Fruit fly (Drosophila melanogaster): ENCODE results near the gene goe.
A peak's percentile ranks its signal among the peaks of the same experiment; 100 is the strongest.

The goe gene

dm6 chrX:16724544-16724943 lies 27.2 kb downstream of the goe start:
- TF ChIP-seq fru (GFP tag; optimal IDR thresholded peaks at IDR 0.05) (peak; percentile 5), GATAd (GFP tag; optimal IDR thresholded peaks at IDR 0.05) (no peak)

DNA sequence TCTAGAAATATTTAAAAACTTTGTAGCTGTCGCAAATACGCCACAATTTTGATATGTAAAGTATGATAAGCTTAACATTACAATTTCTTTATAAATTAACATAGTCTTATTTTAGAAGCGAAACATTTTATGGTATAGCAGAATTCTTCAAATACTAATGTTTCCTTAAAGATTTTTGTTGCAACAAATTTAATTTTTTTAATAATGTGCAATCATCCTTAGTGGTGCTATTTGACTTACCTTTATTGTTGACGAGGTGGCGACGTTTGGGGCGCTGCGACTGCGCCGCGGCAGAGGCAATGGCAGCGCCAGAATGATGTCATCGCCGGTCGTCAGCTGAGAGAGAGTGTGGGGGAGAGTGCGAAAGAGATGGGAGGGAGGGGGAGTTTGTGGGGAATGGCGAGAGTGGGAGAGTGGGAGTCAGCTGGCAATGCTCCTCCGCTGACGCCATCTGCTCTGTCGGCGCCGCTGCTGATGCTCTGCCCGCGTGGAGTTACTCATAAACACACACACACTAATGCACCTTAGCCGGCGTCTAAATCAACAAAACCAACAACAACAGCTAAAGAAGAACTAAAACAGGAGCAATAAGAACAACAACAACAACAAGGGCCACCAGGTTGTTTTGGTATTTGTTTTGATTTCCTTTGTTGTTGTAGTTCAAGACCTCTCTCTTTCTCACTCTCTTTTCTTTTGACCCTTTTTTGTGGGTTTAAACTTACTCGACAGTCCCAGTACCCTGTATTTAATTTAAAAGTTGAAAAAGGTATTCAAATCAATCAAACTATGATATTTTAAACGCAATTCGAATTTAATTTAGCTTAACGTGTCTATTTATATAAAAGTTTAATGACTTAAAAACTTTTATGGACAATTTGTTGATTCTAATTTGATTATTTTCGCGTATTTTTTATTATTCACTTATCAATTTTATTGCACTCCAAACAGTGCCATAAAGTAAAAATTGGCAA lies 28.2 kb downstream of the goe start:
- TF ChIP-seq psq (GFP tag; optimal IDR thresholded peaks at IDR 0.05): peak; percentile 39
- TF ChIP-seq jim (GFP tag; optimal IDR thresholded peaks at IDR 0.05): no peak
- peak; percentile 49 for TF ChIP-seq Hnf4 (GFP tag; optimal IDR thresholded peaks at IDR 0.05)
- TF ChIP-seq Dif (GFP tag; optimal IDR thresholded peaks at IDR 0.05; ENCODE audit: partially characterized antibody): peak; percentile 3
- TF ChIP-seq br (GFP tag; optimal IDR thresholded peaks at IDR 0.05): peak; percentile 56
- TF ChIP-seq Hr78 (GFP tag; optimal IDR thresholded peaks at IDR 0.05): no peak
- TF ChIP-seq ey (GFP tag; optimal IDR thresholded peaks at IDR 0.05): peak; percentile 80
- TF ChIP-seq tai (GFP tag; optimal IDR thresholded peaks at IDR 0.05): peak; percentile 31
- peak; percentile 79 for TF ChIP-seq rgr (GFP tag; optimal IDR thresholded peaks at IDR 0.05)
- TF ChIP-seq fru (GFP tag; optimal IDR thresholded peaks at IDR 0.05): peak; percentile 68
- peak; percentile 40 for TF ChIP-seq CrebA (GFP tag; optimal IDR thresholded peaks at IDR 0.05; ENCODE audit: borderline replicate concordance)
- no peak for TF ChIP-seq Abd-B (GFP tag; optimal IDR thresholded peaks at IDR 0.05)
- TF ChIP-seq CG32264 (GFP tag; optimal IDR thresholded peaks at IDR 0.05): no peak
- TF ChIP-seq dl (GFP tag; optimal IDR thresholded peaks at IDR 0.05; ENCODE audit: insufficient read depth in 1 of 2, partially characterized antibody in 2 of 2): peak; percentile 31 to 42
- TF ChIP-seq h (GFP tag; optimal IDR thresholded peaks at IDR 0.05): peak; percentile 59
- peak; percentile 40 for TF ChIP-seq dmrt93B (GFP tag; optimal IDR thresholded peaks at IDR 0.05)
- peak; percentile 65 for TF ChIP-seq HLH106 (tag; optimal IDR thresholded peaks at IDR 0.05)
- TF ChIP-seq Sp1 (GFP tag; optimal IDR thresholded peaks at IDR 0.05): peak; percentile 78
- peak; percentile 43 for TF ChIP-seq woc (GFP tag; optimal IDR thresholded peaks at IDR 0.05)
- TF ChIP-seq sv (GFP tag; optimal IDR thresholded peaks at IDR 0.05): peak; percentile 74
- no peak for TF ChIP-seq Mio (GFP tag; optimal IDR thresholded peaks at IDR 0.05)
- TF ChIP-seq Jra (GFP tag; optimal IDR thresholded peaks at IDR 0.05): peak; percentile 30
- peak; percentile 72 for TF ChIP-seq OdsH (GFP tag; optimal IDR thresholded peaks at IDR 0.05)
- peak; percentile 19 for TF ChIP-seq brk (GFP tag; optimal IDR thresholded peaks at IDR 0.05)
- TF ChIP-seq Rel (GFP tag; optimal IDR thresholded peaks at IDR 0.05): no peak
- TF ChIP-seq Rel (tag; optimal IDR thresholded peaks at IDR 0.05): no peak
- TF ChIP-seq foxo (GFP tag; optimal IDR thresholded peaks at IDR 0.05): peak in 1 of 2 experiments; percentile 64

- TF ChIP-seq CG9705 (GFP tag; optimal IDR thresholded peaks at IDR 0.05): no peak
- TF ChIP-seq pan (optimal IDR thresholded peaks at IDR 0.05): no peak
- no peak for TF ChIP-seq CrebA (GFP tag; optimal IDR thresholded peaks at IDR 0.05; ENCODE audit: borderline replicate concordance)
- no peak for TF ChIP-seq dsf (GFP tag; optimal IDR thresholded peaks at IDR 0.05; ENCODE audit: borderline replicate concordance)
- no peak for TF ChIP-seq Mio (GFP tag; optimal IDR thresholded peaks at IDR 0.05)
- no peak for TF ChIP-seq GATAd (GFP tag; optimal IDR thresholded peaks at IDR 0.05)
- no peak for TF ChIP-seq br (GFP tag; optimal IDR thresholded peaks at IDR 0.05)
- TF ChIP-seq dmrt93B (GFP tag; optimal IDR thresholded peaks at IDR 0.05): no peak
- no peak for TF ChIP-seq Jra (GFP tag; optimal IDR thresholded peaks at IDR 0.05)
- TF ChIP-seq Dif (GFP tag; optimal IDR thresholded peaks at IDR 0.05; ENCODE audit: partially characterized antibody): no peak
- TF ChIP-seq jim (GFP tag; optimal IDR thresholded peaks at IDR 0.05): no peak
Observed at dm6 chrX:16721168-16721567, 30.5 kb downstream of the goe start, which contains the start of the genes CG32572 and CG34325. CG32572 (plus strand) TSS chrX:16721183. CG34325 (minus strand) TSS chrX:16721411.

- TF ChIP-seq psq (GFP tag; optimal IDR thresholded peaks at IDR 0.05) (no peak), brk (GFP tag; optimal IDR thresholded peaks at IDR 0.05) (no peak), Rel (GFP tag; optimal IDR thresholded peaks at IDR 0.05) (no peak), Rel (tag; optimal IDR thresholded peaks at IDR 0.05) (no peak), h (GFP tag; optimal IDR thresholded peaks at IDR 0.05) (no peak)
Observed at dm6 chrX:16718169-16718723, 33.5 kb downstream of the goe start.

Data from whole organism, wandering third instar larva.